Fruit fly (Drosophila melanogaster): ENCODE data around the gene InR.

DNA sequence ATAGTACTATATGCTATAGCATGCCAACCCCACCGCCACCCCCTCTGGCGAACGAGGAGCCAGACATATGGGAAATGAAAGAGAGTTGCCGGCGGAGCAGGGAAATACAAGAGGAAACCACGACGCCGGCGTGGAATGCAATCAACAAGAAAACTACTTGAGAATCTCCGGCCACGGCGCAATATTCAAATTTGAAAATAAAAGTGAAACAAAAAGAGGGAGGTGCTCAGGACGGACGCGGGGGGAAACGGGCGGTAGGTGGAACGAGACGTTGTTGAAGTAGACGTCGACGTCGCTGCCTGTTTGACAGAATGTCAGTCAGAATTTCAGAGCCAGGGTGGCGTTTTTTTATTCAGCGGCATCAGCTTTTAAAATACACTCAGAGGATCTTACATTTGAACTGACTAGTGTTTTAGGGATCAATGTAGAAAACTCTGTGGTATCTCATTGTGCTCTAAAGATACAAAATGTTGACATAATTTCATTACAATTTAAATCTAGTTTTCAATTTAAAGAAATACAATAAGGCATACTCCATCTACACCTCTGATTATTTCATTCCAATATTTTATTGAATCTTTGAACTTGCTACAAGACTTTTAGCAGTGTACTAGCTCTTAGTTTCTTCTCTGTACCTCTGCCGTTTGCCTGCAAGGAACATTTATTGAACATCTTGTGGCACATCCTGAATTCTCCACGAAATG lies 17.0 kb upstream of the InR start:
- peak; percentile 14 for TF ChIP-seq HLH106 (tag; optimal IDR thresholded peaks at IDR 0.05)
- TF ChIP-seq N (GFP tag; optimal IDR thresholded peaks at IDR 0.05) = no peak

Measured in whole organism, wandering third instar larva.